Comparison of ENCODE assay signal across 4 worm cellular contexts in genomic region chrX:12145919-12146318, ce11.
TF ChIP-seq lines count a peak whose summit lies in the region.

No protein-coding gene starts in this region.

TF ChIP-seq in whole organism, L1 larva, 84 proteins besides CTCF, POLR2A, EP300 and RAD21:
- no peak for TF ChIP-seq mep-1 (tag; optimal IDR thresholded peaks at IDR 0.05; lab: Kevin White, UChicago)
- TF ChIP-seq unc-62 (GFP tag; optimal IDR thresholded peaks at IDR 0.05; lab: Kevin White, UChicago), result no peak
- TF ChIP-seq sox-4 (tag; optimal IDR thresholded peaks at IDR 0.05; lab: Kevin White, UChicago), result no peak
- TF ChIP-seq blmp-1 (tag; optimal IDR thresholded peaks at IDR 0.05; lab: Kevin White, UChicago), result peak; percentile 8

TF ChIP-seq in whole organism, L2 larva, 48 proteins besides CTCF, POLR2A, EP300 and RAD21:
- no peak for TF ChIP-seq snpc-4 (tag; optimal IDR thresholded peaks at IDR 0.05; lab: Kevin White, UChicago)
- TF ChIP-seq unc-55 (GFP tag; optimal IDR thresholded peaks at IDR 0.05; lab: Kevin White, UChicago), result no peak
- peak; percentile 87 for TF ChIP-seq crh-2 (tag; optimal IDR thresholded peaks at IDR 0.05; lab: Kevin White, UChicago)
- TF ChIP-seq fos-1 (tag; optimal IDR thresholded peaks at IDR 0.05; lab: Kevin White, UChicago), result peak; percentile 7
- no peak for TF ChIP-seq gmeb-1 (tag; optimal IDR thresholded peaks at IDR 0.05; lab: Kevin White, UChicago)
- no peak for TF ChIP-seq ceh-16 (tag; optimal IDR thresholded peaks at IDR 0.05; lab: Kevin White, UChicago)
- TF ChIP-seq nhr-129 (tag; optimal IDR thresholded peaks at IDR 0.05; lab: Kevin White, UChicago), result no peak

TF ChIP-seq in whole organism, L3 larva, 47 proteins besides CTCF, POLR2A, EP300 and RAD21:
- TF ChIP-seq pqm-1 (tag; optimal IDR thresholded peaks at IDR 0.05; lab: Kevin White, UChicago) (peak; percentile 9), fkh-2 (tag; optimal IDR thresholded peaks at IDR 0.05; lab: Kevin White, UChicago) (no peak), elt-2 (tag; optimal IDR thresholded peaks at IDR 0.05; lab: Kevin White, UChicago) (peak; percentile 48)
TF ChIP-seq in whole organism, L3 larva: peak in this region for 2.

TF ChIP-seq in whole organism, L4 larva, 104 proteins besides CTCF, POLR2A, EP300 and RAD21:
- TF ChIP-seq cey-2 (tag; optimal IDR thresholded peaks at IDR 0.05; lab: Kevin White, UChicago; ENCODE audit: borderline replicate concordance, insufficient read depth), result no peak
- no peak for TF ChIP-seq mep-1 (tag; optimal IDR thresholded peaks at IDR 0.05; lab: Kevin White, UChicago)
- no peak for TF ChIP-seq spr-1 (tag; optimal IDR thresholded peaks at IDR 0.05; lab: Kevin White, UChicago)
- TF ChIP-seq nhr-28 (tag; optimal IDR thresholded peaks at IDR 0.05; lab: Kevin White, UChicago), result peak; percentile 30
- no peak for TF ChIP-seq lin-29 (GFP tag; IDR thresholded peaks at IDR 0.05; lab: Robert Waterston, UW)
- TF ChIP-seq daf-16 (GFP tag; optimal IDR thresholded peaks at IDR 0.05; lab: Kevin White, UChicago), result no peak
- peak; percentile 72 for TF ChIP-seq daf-16 (tag; optimal IDR thresholded peaks at IDR 0.05; lab: Kevin White, UChicago)
- TF ChIP-seq pqm-1 (tag; optimal IDR thresholded peaks at IDR 0.05; lab: Kevin White, UChicago), result peak; percentile 20
- no peak for TF ChIP-seq lin-38 (GFP tag; IDR thresholded peaks at IDR 0.05; lab: Robert Waterston, UW)
- TF ChIP-seq dpl-1 (GFP tag; optimal IDR thresholded peaks at IDR 0.05; lab: Kevin White, UChicago), result no peak
- TF ChIP-seq unc-62 (GFP tag; optimal IDR thresholded peaks at IDR 0.05 in 1 of 2; lab: Kevin White, UChicago), result peak in 1 of 2 experiments; percentile 85
- TF ChIP-seq unc-62 (tag; optimal IDR thresholded peaks at IDR 0.05; lab: Kevin White, UChicago), result no peak
- TF ChIP-seq unc-130 (GFP tag; optimal IDR thresholded peaks at IDR 0.05; lab: Kevin White, UChicago), result no peak
- TF ChIP-seq ctbp-1 (GFP tag; IDR thresholded peaks at IDR 0.05; lab: Robert Waterston, UW), result no peak
- TF ChIP-seq mdt-29 (GFP tag; IDR thresholded peaks at IDR 0.05; lab: Robert Waterston, UW), result no peak
- no peak for TF ChIP-seq nhr-77 (tag; optimal IDR thresholded peaks at IDR 0.05; lab: Kevin White, UChicago)
- no peak for TF ChIP-seq nhr-102 (tag; optimal IDR thresholded peaks at IDR 0.05; lab: Kevin White, UChicago)
- TF ChIP-seq dve-1 (tag; optimal IDR thresholded peaks at IDR 0.05; lab: Kevin White, UChicago; ENCODE audit: insufficient read depth), result peak; percentile 47
- TF ChIP-seq nhr-76 (tag; optimal IDR thresholded peaks at IDR 0.05; lab: Kevin White, UChicago), result no peak

Comparison
In these comparisons a context has a peak if more than half of its experiments do, and no peak if none do; other contexts are left out.
1. Of the 29 proteins assayed by ChIP-seq in both whole organism, L4 larva and whole organism, L1 larva: peak only in whole organism, L4 larva: nhr-28 and pqm-1; only in whole organism, L1 larva: none; in both: none; in neither: 26; mixed calls (peak in some experiments, not most) for 1.